Fruit fly (Drosophila melanogaster) whole organism, embryonic: Measurements from ENCODE around the gene Efr.

Experiments
- CG1529 ChIP-seq: fragments of 200-800 bp; sonication (Bioruptor generic); optimal IDR thresholded peaks from 3 replicates; lab custom pipeline; 2018; ENCODE audit warnings: missing biosample characterization, missing genetic modification characterization
- CG4707 ChIP-seq: fragments of 200-800 bp; sonication (Bioruptor generic); optimal IDR thresholded peaks from 2 replicates; lab custom pipeline; 2018; ENCODE audit warnings: missing biosample characterization, mild to moderate bottlenecking, missing genetic modification characterization, moderate library complexity
- Dip2 ChIP-seq: fragments of 200-800 bp; sonication (Bioruptor generic); IDR thresholded peaks from 2 replicates; pipeline ENCODE4 v1.3.6; 2022; ENCODE audit warnings: missing biosample characterization, missing genetic modification characterization
- Dref ChIP-seq: fragments of 200-800 bp; sonication (Bioruptor generic); IDR thresholded peaks from 2 replicates; pipeline ENCODE4 v1.3.6; 2022; ENCODE audit warnings: missing biosample characterization, missing genetic modification characterization
- Neu2 ChIP-seq: fragments of 200-800 bp; sonication (Bioruptor generic); optimal IDR thresholded peaks from 3 replicates; lab custom pipeline; 2016; ENCODE audit warnings: missing biosample characterization, missing genetic modification characterization, borderline replicate concordance
- Nf-YB ChIP-seq: fragments of 200-800 bp; sonication (Bioruptor generic); optimal IDR thresholded peaks from 3 replicates; lab custom pipeline; 2019; ENCODE audit warnings: missing biosample characterization, mild to moderate bottlenecking, missing genetic modification characterization, moderate library complexity
- emc ChIP-seq: fragments of 200-800 bp; sonication (Bioruptor generic); optimal IDR thresholded peaks from 2 replicates; lab custom pipeline; 2016; ENCODE audit warnings: missing biosample characterization, missing genetic modification characterization
- h ChIP-seq: fragments of >200 bp; optimal IDR thresholded peaks from 2 replicates; lab custom pipeline; 2017
- klu ChIP-seq: fragments of 200-800 bp; sonication (Bioruptor generic); IDR thresholded peaks from 2 replicates; pipeline ENCODE4 v1.3.6; 2022; ENCODE audit warnings: missing biosample characterization, missing genetic modification characterization
- org-1 ChIP-seq: fragments of 200-800 bp; sonication (Bioruptor generic); optimal IDR thresholded peaks from 2 replicates; lab custom pipeline; 2017; ENCODE audit warnings: missing biosample characterization, missing genetic modification characterization
- otp ChIP-seq: fragments of 200-800 bp; sonication (Bioruptor generic); IDR thresholded peaks from 3 replicates; pipeline ENCODE4, ENCODE4 v1.3.6; 2022; ENCODE audit warnings: missing biosample characterization, missing genetic modification characterization

dm6 chrX:6202509-6202979, 17.2 kb upstream of the Efr start, which contains the start of gene vanin-like:
- TF ChIP-seq CG4707 (GFP tag; lab: Kevin White, UChicago) (no peak), klu (GFP tag; lab: Robert Waterston, UW) (no peak), Dref (no peak), Neu2 (GFP tag; lab: Kevin White, UChicago) (no peak), org-1 (GFP tag; lab: Kevin White, UChicago) (no peak), CG1529 (no peak), emc (GFP tag; lab: Kevin White, UChicago) (no peak), Dip2 (GFP tag; lab: Robert Waterston, UW) (no peak), Nf-YB (GFP tag; lab: Kevin White, UChicago) (no peak), otp (GFP tag; lab: Robert Waterston, UW) (no peak), h (lab: Kevin White, UChicago) (no peak)
